Worm (Caenorhabditis elegans) whole organism, L4 larva: ENCODE data around the gene chil-25.

Source experiments
- F37D6.2 ChIP-seq: sonication (generic microtip); optimal IDR thresholded peaks from 2 replicates; lab custom pipeline; 2016; ENCODE audit warnings: mild to moderate bottlenecking, missing genetic modification characterization, missing compliant biosample characterization
- lsy-2 ChIP-seq, 2 experiments: fragments of 150-350 bp in 1 of 2; sonication (generic microtip) in 1 of 2; optimal IDR thresholded peaks; 2 replicates each; lab custom pipeline; 2014 to 2017; ENCODE audit warnings: missing biosample characterization in 2 of 2, missing genetic modification characterization in 2 of 2

ce11 chrII:9441838-9442237 is 32.4 kb downstream of the chil-25 start, which contains the start of gene chil-16:
- TF ChIP-seq lsy-2 (tag; optimal IDR thresholded peaks at IDR 0.05; lab: Kevin White, UChicago) = no peak
- TF ChIP-seq F37D6.2 (tag; lab: Kevin White, UChicago) = no peak
